Worm (Caenorhabditis elegans): ENCODE data around the gene F10D7.4.

F10D7.4 gene

ce11 chrX:17392182-17392581 is 10.3 kb upstream of the F10D7.4 start:
- TF ChIP-seq madf-9 (GFP tag; conservative IDR thresholded peaks at IDR 0.05) = peak; percentile 27; the same call in 1 of the 2 replicates
- no peak for TF ChIP-seq unc-130 (GFP tag; optimal IDR thresholded peaks at IDR 0.05)
- TF ChIP-seq T26A8.4 (GFP tag; IDR thresholded peaks at IDR 0.05) = 0 out of 2 replicates have a peak, but pooled peaks have one; percentile 18
- no peak for TF ChIP-seq ZK337.2 (GFP tag; IDR thresholded peaks at IDR 0.05)
- TF ChIP-seq mxl-3 (GFP tag; optimal IDR thresholded peaks at IDR 0.05) = peak; percentile 66
- peak; percentile 37 for TF ChIP-seq pqm-1 (tag; optimal IDR thresholded peaks at IDR 0.05)
- TF ChIP-seq F10B5.3 (tag; optimal IDR thresholded peaks at IDR 0.05) = no peak
- TF ChIP-seq ceh-44 (GFP tag; IDR thresholded peaks at IDR 0.05) = no peak
- peak; percentile 75 for TF ChIP-seq rbr-2 (tag; optimal IDR thresholded peaks at IDR 0.05)
- TF ChIP-seq duxl-1 (tag; optimal IDR thresholded peaks at IDR 0.05; ENCODE audit: poor library complexity) = no peak
- peak; percentile 68 for TF ChIP-seq hlh-11 (tag; optimal IDR thresholded peaks at IDR 0.05)
- peak; percentile 50 for TF ChIP-seq dpl-1 (GFP tag; optimal IDR thresholded peaks at IDR 0.05)
- no peak for TF ChIP-seq daf-8 (GFP tag; IDR thresholded peaks at IDR 0.05)
- no peak for TF ChIP-seq sdz-12 (GFP tag; optimal IDR thresholded peaks at IDR 0.05)
- peak; percentile 46; the same call in 1 of the 2 replicates for TF ChIP-seq ceh-20 (GFP tag; IDR thresholded peaks at IDR 0.05)
- TF ChIP-seq lin-13 (GFP tag; optimal IDR thresholded peaks at IDR 0.05) = peak; percentile 32
- TF ChIP-seq T20F7.1 (GFP tag; optimal IDR thresholded peaks at IDR 0.05) = peak; percentile 24
- peak; percentile 74 for TF ChIP-seq dve-1 (tag; optimal IDR thresholded peaks at IDR 0.05; ENCODE audit: insufficient read depth)
- TF ChIP-seq aha-1 (tag) = peak; percentile 87
- TF ChIP-seq hif-1 (tag; optimal IDR thresholded peaks at IDR 0.05) = peak in 1 of 2 experiments; percentile 39
- TF ChIP-seq hmg-1.1 (GFP tag; IDR thresholded peaks at IDR 0.05) = peak; percentile 80
- TF ChIP-seq fkh-10 (GFP tag; optimal IDR thresholded peaks at IDR 0.05) = no peak
- TF ChIP-seq ztf-7 (tag; optimal IDR thresholded peaks at IDR 0.05) = peak; percentile 14
- TF ChIP-seq lin-38 (GFP tag; IDR thresholded peaks at IDR 0.05) = peak; percentile 96
- no peak for TF ChIP-seq nhr-111 (GFP tag; optimal IDR thresholded peaks at IDR 0.05)
- peak; percentile 88 for TF ChIP-seq mep-1 (tag; optimal IDR thresholded peaks at IDR 0.05)
- TF ChIP-seq gei-8 (GFP tag; optimal IDR thresholded peaks at IDR 0.05) = no peak
- TF ChIP-seq nhr-28 (tag; optimal IDR thresholded peaks at IDR 0.05) = peak; percentile 73
- TF ChIP-seq php-3 (GFP tag; IDR thresholded peaks at IDR 0.05) = no peak
- peak in 1 of 2 experiments; percentile 33 for TF ChIP-seq daf-16 (GFP tag; optimal IDR thresholded peaks at IDR 0.05)
- peak; percentile 55 for TF ChIP-seq daf-16 (tag; optimal IDR thresholded peaks at IDR 0.05)
- TF ChIP-seq Y75B8A.6 (GFP tag; IDR thresholded peaks at IDR 0.05) = no peak
- no peak for TF ChIP-seq egl-43 (GFP tag; IDR thresholded peaks at IDR 0.05)
- TF ChIP-seq tra-1 (GFP tag; IDR thresholded peaks at IDR 0.05) = peak; percentile 69; the same call in 1 of the 2 replicates
- no peak for TF ChIP-seq dmd-8 (GFP tag; IDR thresholded peaks at IDR 0.05)
- no peak for TF ChIP-seq zip-2 (tag; optimal IDR thresholded peaks at IDR 0.05)
- TF ChIP-seq nhr-41 (GFP tag; IDR thresholded peaks at IDR 0.05) = no peak
- TF ChIP-seq mes-2 (tag; optimal IDR thresholded peaks at IDR 0.05; ENCODE audit: poor library complexity, severe bottlenecking) = peak; percentile 81
- peak; percentile 40 for TF ChIP-seq nhr-25 (tag; optimal IDR thresholded peaks at IDR 0.05; ENCODE audit: borderline replicate concordance, insufficient read depth)
- TF ChIP-seq nhr-11 (tag; optimal IDR thresholded peaks at IDR 0.05) = peak; percentile 61
- TF ChIP-seq lin-39 (tag; optimal IDR thresholded peaks at IDR 0.05) = no peak
- peak; percentile 70 for TF ChIP-seq dmd-6 (GFP tag; IDR thresholded peaks at IDR 0.05)
- no peak for TF ChIP-seq F44E2.7 (GFP tag; IDR thresholded peaks at IDR 0.05)
- TF ChIP-seq aly-2 (tag; optimal IDR thresholded peaks at IDR 0.05) = no peak
- no peak for TF ChIP-seq Y5F2A.4 (GFP tag; optimal IDR thresholded peaks at IDR 0.05)
- peak; percentile 89 for TF ChIP-seq hlh-30 (tag; optimal IDR thresholded peaks at IDR 0.05; ENCODE audit: insufficient read depth)
- peak; percentile 49 for TF ChIP-seq nhr-6 (tag; optimal IDR thresholded peaks at IDR 0.05)
- TF ChIP-seq nhr-77 (tag; optimal IDR thresholded peaks at IDR 0.05) = peak; percentile 52
- peak in 1 of 2 experiments; percentile 70 for TF ChIP-seq mdl-1 (tag; optimal IDR thresholded peaks at IDR 0.05)
- peak in 1 of 2 experiments; percentile 76 for TF ChIP-seq unc-62 (GFP tag; optimal IDR thresholded peaks at IDR 0.05 in 1 of 2)
- no peak for TF ChIP-seq unc-62 (tag; optimal IDR thresholded peaks at IDR 0.05)

All from whole organism, L4 larva.